Fruit fly (Drosophila melanogaster): ENCODE results near the gene CG5895.

The CG5895 gene

DNA sequence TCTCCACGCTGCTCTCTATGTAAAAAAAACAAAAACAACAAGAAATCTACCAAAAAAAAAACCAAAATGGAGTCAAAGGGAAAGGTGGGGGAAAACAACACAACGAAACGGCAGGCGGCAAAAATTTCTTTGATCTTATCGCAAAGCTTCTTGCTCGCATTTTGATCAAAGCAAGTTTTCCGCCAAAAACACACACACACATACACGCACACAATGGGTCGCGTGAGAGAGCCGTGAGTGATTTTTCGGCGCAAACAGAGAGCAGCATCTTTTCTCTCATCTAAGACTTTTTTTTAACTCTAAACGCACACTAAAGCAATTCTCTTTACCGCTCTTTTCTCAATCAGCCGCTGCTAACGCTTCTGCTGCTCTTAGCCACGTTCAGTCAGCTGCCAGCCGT lies 6.4 kb upstream of the CG5895 start:
- no peak for TF ChIP-seq rn (GFP tag; IDR thresholded peaks at IDR 0.05)
- TF ChIP-seq Pif1B (GFP tag; optimal IDR thresholded peaks at IDR 0.05), result no peak
- no peak for TF ChIP-seq fd96Ca (GFP tag; IDR thresholded peaks at IDR 0.05)
- TF ChIP-seq CG13204 (GFP tag; optimal IDR thresholded peaks at IDR 0.05), result no peak
- TF ChIP-seq CG17806 (tag; optimal IDR thresholded peaks at IDR 0.05), result no peak
- no peak for TF ChIP-seq EcR (GFP tag; optimal IDR thresholded peaks at IDR 0.05)
- TF ChIP-seq CG4496 (GFP tag; IDR thresholded peaks at IDR 0.05), result no peak
- no peak for TF ChIP-seq Snoo (tag; optimal IDR thresholded peaks at IDR 0.05)
- no peak for TF ChIP-seq CG9948 (tag; optimal IDR thresholded peaks at IDR 0.05)

DNA sequence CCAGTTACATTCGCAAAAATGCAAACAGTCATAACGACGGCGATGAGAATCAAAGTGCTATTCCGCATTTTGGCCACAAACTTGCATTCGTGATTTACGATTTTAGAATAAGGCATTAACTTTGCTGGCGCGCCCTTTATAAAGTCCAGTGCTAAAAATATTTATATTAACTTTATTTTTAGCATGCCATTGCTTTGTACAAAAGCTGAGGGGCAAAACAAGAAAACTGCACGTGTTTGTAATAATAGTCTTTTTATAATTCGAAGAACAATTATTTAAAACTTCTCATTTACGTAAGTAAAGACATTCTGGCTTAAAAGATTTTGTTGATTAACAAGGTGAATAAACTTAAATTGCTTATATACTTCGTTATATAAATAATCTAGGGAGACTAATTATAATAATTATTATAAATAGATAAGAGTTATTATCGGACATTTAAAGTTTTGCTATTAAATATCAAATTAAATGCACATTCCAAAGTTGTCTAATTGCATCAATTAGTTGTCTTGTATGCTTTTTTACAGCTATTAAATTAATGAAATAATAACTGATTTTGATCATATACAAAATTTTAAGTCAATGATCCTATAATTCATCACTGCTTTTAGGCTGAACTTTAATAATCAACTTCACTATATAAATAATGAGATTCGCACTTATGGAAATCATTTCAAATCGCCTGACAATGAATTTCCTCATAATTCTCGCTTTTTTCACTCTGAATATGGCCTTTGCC lies 2.0 kb upstream of the CG5895 start, which contains the start of the genes CG42717 and CG42716:
Gene CG42717, minus strand, starts transcription at position 101 of the 739 bp plus-strand sequence.
Gene CG42716, plus strand, starts transcription at position 689 of the 739 bp plus-strand sequence.
- TF ChIP-seq gl (tag; optimal IDR thresholded peaks at IDR 0.05) (no peak), Snoo (tag; optimal IDR thresholded peaks at IDR 0.05) (no peak)

DNA sequence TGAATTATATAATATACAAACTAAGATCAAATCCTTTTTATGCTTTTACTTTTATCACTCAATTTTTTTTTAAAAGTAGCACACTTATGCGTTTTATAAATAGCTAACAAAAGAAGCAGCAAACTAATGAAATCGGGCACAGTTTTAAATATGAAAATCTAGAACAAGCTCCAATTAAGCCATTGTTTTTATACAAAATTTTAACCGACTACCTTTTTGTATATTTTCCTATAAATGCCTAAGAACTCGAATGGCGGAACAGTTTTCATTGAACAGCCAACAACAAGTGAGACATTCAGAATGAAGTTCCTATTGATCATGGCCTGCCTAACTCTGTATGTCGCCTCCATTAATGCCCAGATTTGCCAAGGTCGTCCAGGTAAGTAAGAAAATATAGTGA lies 1.1 kb upstream of the CG5895 start, which contains the start of gene CG42538:
Gene CG42538, plus strand, starts transcription at position 301 of the 400 bp plus-strand sequence.
- no peak for TF ChIP-seq CG4496 (GFP tag; IDR thresholded peaks at IDR 0.05)
- TF ChIP-seq CG14655 (GFP tag; optimal IDR thresholded peaks at IDR 0.05), result no peak
- no peak for TF ChIP-seq CG10348 (GFP tag; IDR thresholded peaks at IDR 0.05)
- TF ChIP-seq CG34367 (tag; optimal IDR thresholded peaks at IDR 0.05), result no peak
- TF ChIP-seq Pif1A (GFP tag; optimal IDR thresholded peaks at IDR 0.05), result no peak
- no peak for TF ChIP-seq Snoo (tag; optimal IDR thresholded peaks at IDR 0.05)
- TF ChIP-seq CG8301 (tag; optimal IDR thresholded peaks at IDR 0.05), result no peak
- TF ChIP-seq rn (GFP tag; IDR thresholded peaks at IDR 0.05), result no peak
- TF ChIP-seq CG13204 (GFP tag; optimal IDR thresholded peaks at IDR 0.05), result no peak
- no peak for TF ChIP-seq CG9948 (tag; optimal IDR thresholded peaks at IDR 0.05)
- TF ChIP-seq CG15710 (tag; optimal IDR thresholded peaks at IDR 0.05), result no peak
- no peak for TF ChIP-seq D1 (tag; optimal IDR thresholded peaks at IDR 0.05)

DNA sequence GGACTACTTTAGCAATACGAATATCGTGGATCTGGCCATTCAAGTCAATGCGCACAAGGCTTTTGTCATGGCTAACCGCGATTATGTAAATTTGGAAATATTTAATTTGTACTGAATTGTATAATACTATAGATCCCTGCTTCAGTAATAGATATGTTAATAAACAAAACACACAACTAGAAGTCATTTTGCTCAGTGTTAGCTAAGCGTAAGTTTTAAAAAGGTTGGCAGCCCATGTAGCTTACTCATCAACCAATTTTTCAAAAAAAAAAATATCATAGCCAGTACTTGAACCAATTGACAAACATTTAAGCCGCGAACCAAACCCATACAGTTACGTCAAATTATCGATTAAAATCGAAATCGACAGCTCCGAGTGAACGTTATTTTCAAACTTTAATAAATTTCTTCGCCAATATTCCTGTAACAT lies 1.8 kb downstream of the CG5895 start:
- peak; percentile 90 for TF ChIP-seq CG4496 (GFP tag; IDR thresholded peaks at IDR 0.05)
- TF ChIP-seq CG10348 (GFP tag; IDR thresholded peaks at IDR 0.05), result no peak
- peak; percentile 80 for TF ChIP-seq CG8301 (tag; optimal IDR thresholded peaks at IDR 0.05)
- no peak for TF ChIP-seq EcR (GFP tag; optimal IDR thresholded peaks at IDR 0.05)
- TF ChIP-seq fd96Ca (GFP tag; IDR thresholded peaks at IDR 0.05), result peak; percentile 80
- peak; percentile 82 for TF ChIP-seq Pif1A (GFP tag; optimal IDR thresholded peaks at IDR 0.05)
- peak; percentile 76 for TF ChIP-seq CG14655 (GFP tag; optimal IDR thresholded peaks at IDR 0.05)
- TF ChIP-seq Snoo (tag; optimal IDR thresholded peaks at IDR 0.05), result peak; percentile 75
- TF ChIP-seq D1 (tag; optimal IDR thresholded peaks at IDR 0.05), result peak; percentile 61
- peak; percentile 90 for TF ChIP-seq Ets98B (GFP tag; IDR thresholded peaks at IDR 0.05)
- peak; percentile 62 for TF ChIP-seq CG9948 (tag; optimal IDR thresholded peaks at IDR 0.05)
- peak; percentile 70 for TF ChIP-seq CG17806 (tag; optimal IDR thresholded peaks at IDR 0.05)
- peak; percentile 70 for TF ChIP-seq CG32121 (GFP tag; IDR thresholded peaks at IDR 0.05)
- TF ChIP-seq gl (tag; optimal IDR thresholded peaks at IDR 0.05), result peak; percentile 59
- TF ChIP-seq Pif1B (GFP tag; optimal IDR thresholded peaks at IDR 0.05), result peak; percentile 49
- peak; percentile 65 for TF ChIP-seq CG34367 (tag; optimal IDR thresholded peaks at IDR 0.05)
- peak; percentile 57; the same call in 1 of the 2 replicates for TF ChIP-seq rn (GFP tag; IDR thresholded peaks at IDR 0.05)
- TF ChIP-seq CG15710 (tag; optimal IDR thresholded peaks at IDR 0.05), result peak; percentile 65
- TF ChIP-seq CG8159 (tag; optimal IDR thresholded peaks at IDR 0.05), result peak; percentile 70
- peak; percentile 8 for TF ChIP-seq CG13204 (GFP tag; optimal IDR thresholded peaks at IDR 0.05)
- TF ChIP-seq CG12605 (GFP tag; IDR thresholded peaks at IDR 0.05), result peak; percentile 86

DNA sequence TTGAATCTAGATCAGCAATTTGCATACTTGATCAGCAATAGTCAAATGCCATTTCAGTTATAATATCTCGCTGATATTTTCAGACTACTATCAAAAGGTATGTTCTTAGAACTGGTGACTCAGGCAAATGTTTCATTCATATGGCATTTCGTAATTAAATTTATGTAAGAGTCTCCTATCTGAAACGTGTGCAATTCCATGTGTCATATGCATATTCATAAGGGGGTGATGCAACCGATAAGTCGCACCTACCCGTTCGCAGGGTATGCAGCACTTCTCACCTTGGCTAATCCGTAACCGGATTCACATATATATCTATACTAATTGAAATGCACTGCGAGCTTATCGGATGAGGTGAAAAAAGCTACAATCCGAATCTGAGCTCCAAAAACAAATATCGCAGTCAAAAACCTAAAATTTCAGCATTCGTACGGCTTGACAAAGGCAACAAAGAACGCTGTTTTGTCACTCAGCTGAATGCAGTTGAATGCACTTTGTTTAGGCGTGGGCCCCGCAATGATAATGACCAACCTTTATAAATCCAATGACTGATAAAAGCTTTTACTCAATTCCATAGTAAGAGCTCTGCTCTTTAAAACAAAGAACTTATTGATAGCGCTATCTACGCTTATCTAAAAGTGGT lies 2.5 kb downstream of the CG5895 start:
- TF ChIP-seq Ets98B (GFP tag; IDR thresholded peaks at IDR 0.05) (peak; percentile 79), CG8159 (tag; optimal IDR thresholded peaks at IDR 0.05) (no peak), CG8301 (tag; optimal IDR thresholded peaks at IDR 0.05) (peak; percentile 40), CG32121 (GFP tag; IDR thresholded peaks at IDR 0.05) (peak; percentile 60), CG10348 (GFP tag; IDR thresholded peaks at IDR 0.05) (no peak), CG12605 (GFP tag; IDR thresholded peaks at IDR 0.05) (peak; percentile 59), rn (GFP tag; IDR thresholded peaks at IDR 0.05) (no peak), CG14655 (GFP tag; optimal IDR thresholded peaks at IDR 0.05) (peak; percentile 31), gl (tag; optimal IDR thresholded peaks at IDR 0.05) (peak; percentile 15), EcR (GFP tag; optimal IDR thresholded peaks at IDR 0.05) (peak; percentile 95), Pif1B (GFP tag; optimal IDR thresholded peaks at IDR 0.05) (peak; percentile 4), CG4496 (GFP tag; IDR thresholded peaks at IDR 0.05) (peak; percentile 76), Pif1A (GFP tag; optimal IDR thresholded peaks at IDR 0.05) (peak; percentile 53), D1 (tag; optimal IDR thresholded peaks at IDR 0.05) (no peak), CG34367 (tag; optimal IDR thresholded peaks at IDR 0.05) (no peak), CG15710 (tag; optimal IDR thresholded peaks at IDR 0.05) (peak; percentile 4), Snoo (tag; optimal IDR thresholded peaks at IDR 0.05) (peak; percentile 17), CG13204 (GFP tag; optimal IDR thresholded peaks at IDR 0.05) (no peak), fd96Ca (GFP tag; IDR thresholded peaks at IDR 0.05) (peak; percentile 72; the same call in 2 of the 3 replicates), CG17806 (tag; optimal IDR thresholded peaks at IDR 0.05) (peak; percentile 17), CG9948 (tag; optimal IDR thresholded peaks at IDR 0.05) (no peak)

Data from whole organism, pupa.